Worm (Caenorhabditis elegans) whole organism, L1 larva: ENCODE measurements around the gene ZK792.4.

ENCODE experiments used
- C16A3.4 ChIP-seq: fragments of 150-350 bp; optimal IDR thresholded peaks from 2 replicates; lab custom pipeline; 2014; ENCODE audit warnings: missing biosample characterization, missing genetic modification characterization
- Y116A8C.19 ChIP-seq: sonication (generic microtip); optimal IDR thresholded peaks from 2 replicates; lab custom pipeline; 2016; ENCODE audit warnings: missing compliant biosample characterization, missing genetic modification characterization, borderline replicate concordance
- ama-1 ChIP-seq: fragments of 150-350 bp; optimal IDR thresholded peaks from 2 replicates; lab custom pipeline; 2014
- blmp-1 ChIP-seq: fragments of 150-350 bp; optimal IDR thresholded peaks from 2 replicates; lab custom pipeline; 2014; ENCODE audit warnings: missing biosample characterization, missing genetic modification characterization
- ceh-82 ChIP-seq, 3 experiments: fragments of 150-350 bp in 1 of 3; sonication (generic microtip) in 2 of 3; optimal IDR thresholded peaks; 2 replicates each; lab custom pipeline; 2014 to 2017; ENCODE audit warnings: missing biosample characterization in 3 of 3, missing genetic modification characterization in 3 of 3
- ceh-90 ChIP-seq: sonication (generic microtip); optimal IDR thresholded peaks from 2 replicates; lab custom pipeline; 2016; ENCODE audit warnings: missing genetic modification characterization, missing compliant biosample characterization
- ces-1 ChIP-seq: fragments of 150-350 bp; optimal IDR thresholded peaks from 2 replicates; lab custom pipeline; 2014; ENCODE audit warnings: missing biosample characterization, missing genetic modification reagents, missing genetic modification characterization
- dpl-1 ChIP-seq, 3 experiments: fragments of 150-350 bp in 2 of 3; sonication (generic microtip) in 1 of 3; optimal IDR thresholded peaks; 2 replicates each; lab custom pipeline; 2014 to 2017; ENCODE audit warnings: missing biosample characterization in 3 of 3, missing genetic modification characterization in 3 of 3, missing genetic modification reagents in 3 of 3
- egl-13 ChIP-seq: sonication (generic microtip); optimal IDR thresholded peaks from 2 replicates; lab custom pipeline; 2016; ENCODE audit warnings: missing genotype, missing genetic modification reagents, missing genetic modification characterization, missing compliant biosample characterization
- elt-3 ChIP-seq, 6 experiments: fragments of 150-350 bp in 1 of 6; sonication (generic microtip); optimal IDR thresholded peaks; 2 replicates each; lab custom pipeline; 2017 to 2018; ENCODE audit warnings: missing biosample characterization in 6 of 6, missing genetic modification characterization in 6 of 6, inconsistent platforms in 1 of 6
- ets-5 ChIP-seq: fragments of 200-800 bp; sonication (Bioruptor generic); IDR thresholded peaks from 2 replicates; pipeline ENCODE4 v1.3.6; 2022; ENCODE audit warnings: missing genetic modification characterization, missing compliant biosample characterization
- fkh-10 ChIP-seq: sonication (generic microtip); optimal IDR thresholded peaks from 2 replicates; lab custom pipeline; 2017; ENCODE audit warnings: missing biosample characterization, missing genetic modification reagents, missing genetic modification characterization
- fkh-4 ChIP-seq: sonication (generic microtip); optimal IDR thresholded peaks from 2 replicates; lab custom pipeline; 2016; ENCODE audit warnings: missing compliant biosample characterization, missing genetic modification characterization, borderline replicate concordance
- fos-1 ChIP-seq: fragments of 150-350 bp; optimal IDR thresholded peaks from 2 replicates; lab custom pipeline; 2014; ENCODE audit warnings: missing biosample characterization, missing genetic modification characterization
- grh-1 ChIP-seq: fragments of 200-800 bp; sonication (Bioruptor generic); IDR thresholded peaks from 2 replicates; pipeline ENCODE4 v1.3.6; 2022; ENCODE audit warnings: missing genetic modification reagents, missing genetic modification characterization, missing compliant biosample characterization
- hlh-17 ChIP-seq: fragments of 200-800 bp; sonication (Bioruptor generic); optimal IDR thresholded peaks from 2 replicates; lab custom pipeline; 2018; ENCODE audit warnings: missing genetic modification characterization, mild to moderate bottlenecking, missing compliant biosample characterization, moderate library complexity, borderline replicate concordance
- jun-1 ChIP-seq: fragments of 150-350 bp; optimal IDR thresholded peaks from 2 replicates; lab custom pipeline; 2014; ENCODE audit warnings: missing biosample characterization, missing genetic modification reagents, missing genetic modification characterization
- lin-13 ChIP-seq: fragments of 150-350 bp; optimal IDR thresholded peaks from 2 replicates; lab custom pipeline; 2014; ENCODE audit warnings: missing biosample characterization, missing genetic modification reagents, missing genetic modification characterization
- lin-14 ChIP-seq: fragments of 200-800 bp; sonication (Bioruptor generic); optimal IDR thresholded peaks from 2 replicates; lab custom pipeline; 2018; ENCODE audit warnings: mild to moderate bottlenecking, missing genetic modification characterization, moderate library complexity, missing compliant biosample characterization
- lir-3 ChIP-seq: sonication (generic microtip); optimal IDR thresholded peaks from 2 replicates; lab custom pipeline; 2016; ENCODE audit warnings: mild to moderate bottlenecking, missing genetic modification characterization, moderate library complexity, missing compliant biosample characterization; ENCODE audit not compliant: poor library complexity
- lsy-2 ChIP-seq, 2 experiments: fragments of 150-350 bp; optimal IDR thresholded peaks; 2 replicates each; lab custom pipeline; 2014; ENCODE audit warnings: missing biosample characterization in 2 of 2, missing genetic modification characterization in 2 of 2
- mep-1 ChIP-seq: fragments of 150-350 bp; optimal IDR thresholded peaks from 2 replicates; lab custom pipeline; 2014; ENCODE audit warnings: missing biosample characterization, missing genetic modification characterization
- nhr-11 ChIP-seq: fragments of 150-350 bp; optimal IDR thresholded peaks from 2 replicates; lab custom pipeline; 2014; ENCODE audit warnings: missing biosample characterization, missing genetic modification characterization
- nhr-20 ChIP-seq: sonication (generic microtip); optimal IDR thresholded peaks from 2 replicates; lab custom pipeline; 2016; ENCODE audit warnings: mild to moderate bottlenecking, missing genetic modification characterization, missing compliant biosample characterization
- nhr-71 ChIP-seq: sonication (generic microtip); optimal IDR thresholded peaks from 2 replicates; lab custom pipeline; 2016; ENCODE audit warnings: mild to moderate bottlenecking, missing genetic modification characterization, moderate library complexity, missing compliant biosample characterization
- nhr-76 ChIP-seq: sonication (generic microtip); optimal IDR thresholded peaks from 2 replicates; lab custom pipeline; 2017; ENCODE audit warnings: missing biosample characterization, missing genetic modification characterization
- nhr-77 ChIP-seq: fragments of 150-350 bp; optimal IDR thresholded peaks from 2 replicates; lab custom pipeline; 2014; ENCODE audit warnings: missing biosample characterization, missing genetic modification characterization
- nhr-85 ChIP-seq: sonication (generic microtip); peaks from one replicate; lab custom pipeline; 2016; ENCODE audit warnings: missing genetic modification characterization, inconsistent platforms, missing compliant biosample characterization
- pag-3 ChIP-seq: sonication (generic microtip); optimal IDR thresholded peaks from 2 replicates; lab custom pipeline; 2017; ENCODE audit warnings: missing genetic modification characterization, mild to moderate bottlenecking, missing compliant biosample characterization, antibody characterized with exemption, borderline replicate concordance; ENCODE audit not compliant: insufficient read depth
- pax-3 ChIP-seq: fragments of 200-800 bp; sonication (Bioruptor generic); optimal IDR thresholded peaks from 2 replicates; lab custom pipeline; 2018; ENCODE audit warnings: mild to moderate bottlenecking, missing genetic modification characterization, moderate library complexity, missing compliant biosample characterization
- snu-23 ChIP-seq: sonication (generic microtip); optimal IDR thresholded peaks from 2 replicates; lab custom pipeline; 2016; ENCODE audit warnings: missing genetic modification characterization, missing compliant biosample characterization
- sptf-1 ChIP-seq: fragments of 150-350 bp; optimal IDR thresholded peaks from 2 replicates; lab custom pipeline; 2014; ENCODE audit warnings: missing biosample characterization, missing genetic modification characterization
- sup-37 ChIP-seq: fragments of 200-800 bp; sonication (Bioruptor generic); optimal IDR thresholded peaks from 2 replicates; lab custom pipeline; 2018; ENCODE audit warnings: mild to moderate bottlenecking, missing genetic modification characterization, missing compliant biosample characterization
- swsn-7 ChIP-seq: sonication (generic microtip); optimal IDR thresholded peaks from 2 replicates; lab custom pipeline; 2016; ENCODE audit warnings: missing genetic modification characterization, missing compliant biosample characterization
- unc-130 ChIP-seq: fragments of 150-350 bp; optimal IDR thresholded peaks from 2 replicates; lab custom pipeline; 2017; ENCODE audit warnings: missing biosample characterization, missing genetic modification characterization, inconsistent platforms
- unc-98 ChIP-seq: fragments of 200-800 bp; sonication (Bioruptor generic); IDR thresholded peaks from 2 replicates; pipeline ENCODE4 v1.3.6; 2022; ENCODE audit warnings: missing genetic modification characterization, missing compliant biosample characterization
- vab-15 ChIP-seq: sonication (generic microtip); optimal IDR thresholded peaks from 2 replicates; lab custom pipeline; 2017; ENCODE audit warnings: missing genotype, mild to moderate bottlenecking, missing genetic modification characterization, missing compliant biosample characterization
- xbp-1 ChIP-seq: sonication (generic microtip); optimal IDR thresholded peaks from 2 replicates; lab custom pipeline; 2016; ENCODE audit warnings: missing genetic modification characterization, missing compliant biosample characterization
- zag-1 ChIP-seq: fragments of 150-350 bp; optimal IDR thresholded peaks from 2 replicates; lab custom pipeline; 2014; ENCODE audit warnings: missing biosample characterization, missing genetic modification characterization
- ztf-4 ChIP-seq: fragments of 150-350 bp; optimal IDR thresholded peaks from 2 replicates; lab custom pipeline; 2014; ENCODE audit warnings: missing biosample characterization, missing genetic modification characterization

The ZK792.4 gene

DNA sequence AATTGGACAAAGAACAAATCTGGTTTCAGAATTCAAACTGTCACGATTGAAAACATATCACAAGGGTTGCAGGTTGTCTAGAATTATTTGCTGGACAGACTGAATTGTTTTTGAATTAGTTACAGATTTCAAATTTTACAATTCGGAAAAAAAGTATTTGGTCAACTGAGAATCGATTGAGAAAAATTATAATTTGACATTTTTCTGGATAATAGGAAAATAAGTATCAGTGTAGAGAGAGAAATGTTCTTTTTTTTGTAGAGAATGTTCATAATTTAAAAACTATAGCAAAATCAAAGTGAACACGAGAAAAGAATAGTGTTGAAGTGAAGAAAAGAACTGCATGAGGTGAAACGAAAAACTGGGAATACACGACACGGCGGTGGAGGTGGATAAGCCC, 18.9 kb upstream of the ZK792.4 start, which contains the start of gene dpy-20:
TSS of gene dpy-20 (minus strand) at position 101 of the 400 bp plus-strand sequence.
- no peak for TF ChIP-seq zag-1 (tag; lab: Kevin White, UChicago)
- no peak for TF ChIP-seq lsy-2 (tag; optimal IDR thresholded peaks at IDR 0.05; lab: Kevin White, UChicago)
- no peak for TF ChIP-seq hlh-17 (GFP tag; lab: Kevin White, UChicago)
- no peak for TF ChIP-seq C16A3.4 (tag; lab: Kevin White, UChicago)

DNA sequence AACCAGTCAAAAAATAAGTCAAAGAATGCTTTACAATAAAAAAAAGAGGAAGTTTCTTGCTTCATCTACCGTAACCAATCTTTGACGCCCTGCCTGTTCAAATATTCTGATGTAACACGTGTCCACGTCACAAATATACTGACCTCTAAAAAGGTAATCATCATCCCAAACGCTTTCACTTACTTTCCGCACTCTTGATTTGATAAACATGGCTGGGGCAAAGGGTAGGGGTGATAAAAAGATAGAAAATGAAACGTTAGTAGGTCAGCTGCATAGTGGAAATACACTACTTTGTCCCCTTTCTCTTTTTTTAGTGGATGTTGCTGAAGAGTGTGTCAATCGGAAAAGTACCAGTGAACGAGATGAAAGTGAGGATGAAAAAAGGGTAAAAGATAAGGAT, 18.3 kb upstream of the ZK792.4 start:
- no peak for TF ChIP-seq dpl-1 (GFP tag; optimal IDR thresholded peaks at IDR 0.05; lab: Kevin White, UChicago)
- no peak for TF ChIP-seq grh-1 (GFP tag; lab: Robert Waterston, UW)
- TF ChIP-seq lsy-2 (tag; optimal IDR thresholded peaks at IDR 0.05; lab: Kevin White, UChicago): no peak
- no peak for TF ChIP-seq hlh-17 (GFP tag; lab: Kevin White, UChicago)
- TF ChIP-seq Y116A8C.19 (tag; lab: Kevin White, UChicago): no peak
- peak; percentile 23 for TF ChIP-seq nhr-85 (tag; lab: Kevin White, UChicago)
- TF ChIP-seq pax-3: no peak
- no peak for TF ChIP-seq nhr-20 (tag; lab: Kevin White, UChicago)
- TF ChIP-seq lir-3: no peak
- TF ChIP-seq ces-1 (GFP tag; lab: Kevin White, UChicago): no peak
- no peak for TF ChIP-seq xbp-1 (tag; lab: Kevin White, UChicago)
- peak in 2 of 6 experiments; percentile 27 to 65 for TF ChIP-seq elt-3 (tag; optimal IDR thresholded peaks at IDR 0.05; lab: Kevin White, UChicago)
- TF ChIP-seq fos-1 (tag; lab: Kevin White, UChicago): no peak
- TF ChIP-seq vab-15 (tag; lab: Kevin White, UChicago): no peak
- no peak for TF ChIP-seq nhr-71 (tag; lab: Kevin White, UChicago)
- TF ChIP-seq snu-23: no peak
- TF ChIP-seq unc-98: no peak
- no peak for TF ChIP-seq sup-37 (GFP tag; lab: Kevin White, UChicago)
- no peak for TF ChIP-seq fkh-4 (tag; lab: Kevin White, UChicago)
- peak; percentile 99 for TF ChIP-seq blmp-1 (tag; lab: Kevin White, UChicago)
- no peak for TF ChIP-seq ceh-90 (tag; lab: Kevin White, UChicago)
- no peak for TF ChIP-seq nhr-11 (tag; lab: Kevin White, UChicago)
- TF ChIP-seq sptf-1 (tag; lab: Kevin White, UChicago): no peak

DNA sequence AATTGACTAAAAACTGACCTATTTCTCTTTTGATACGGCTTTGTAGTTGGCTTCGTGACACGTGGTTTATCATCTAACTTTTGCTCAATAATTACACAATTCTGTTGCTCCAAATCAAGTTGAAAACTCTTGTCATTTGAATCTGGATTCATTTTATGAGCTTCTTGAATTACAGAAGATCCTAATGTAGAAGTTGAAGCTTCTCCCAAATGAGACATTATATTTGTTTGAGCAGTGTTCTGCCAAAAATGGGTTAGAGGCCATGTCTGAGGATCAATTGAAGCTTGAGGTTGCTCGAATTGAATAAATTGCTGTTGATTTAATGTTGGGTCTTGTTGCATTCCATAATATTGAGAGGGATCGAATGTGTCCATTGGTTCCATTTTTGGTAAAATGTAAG, 15.7 kb upstream of the ZK792.4 start:
- TF ChIP-seq egl-13 (tag; lab: Kevin White, UChicago): no peak
- TF ChIP-seq lsy-2 (tag; optimal IDR thresholded peaks at IDR 0.05; lab: Kevin White, UChicago): no peak
- TF ChIP-seq unc-130 (tag; lab: Kevin White, UChicago): no peak
- TF ChIP-seq ama-1 (lab: Kevin White, UChicago): no peak
- TF ChIP-seq pax-3: no peak
- no peak for TF ChIP-seq ces-1 (GFP tag; lab: Kevin White, UChicago)
- TF ChIP-seq fos-1 (tag; lab: Kevin White, UChicago): no peak
- TF ChIP-seq lin-13 (GFP tag; lab: Kevin White, UChicago): no peak
- TF ChIP-seq ets-5: no peak
- no peak for TF ChIP-seq Y116A8C.19 (tag; lab: Kevin White, UChicago)
- no peak for TF ChIP-seq fkh-10 (GFP tag; lab: Kevin White, UChicago)

DNA sequence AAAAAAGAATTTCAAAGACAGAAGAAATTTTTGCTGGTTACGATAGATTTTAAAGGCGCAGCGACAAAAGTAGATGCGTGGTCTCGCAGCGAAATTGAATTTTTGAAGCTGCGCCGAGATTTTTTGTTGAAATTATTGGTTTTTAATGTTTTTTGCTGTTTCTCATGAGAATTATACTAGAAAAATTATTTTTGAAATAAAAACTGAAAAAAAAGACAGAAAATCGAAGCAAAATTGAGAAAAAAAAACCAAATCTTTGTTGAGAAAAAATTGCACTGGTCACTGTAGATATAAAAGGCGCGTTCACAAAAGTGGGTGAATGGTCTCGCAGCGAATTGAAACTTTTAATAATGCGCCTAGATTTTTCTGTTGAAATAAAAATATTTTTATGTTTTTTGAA, 13.8 kb upstream of the ZK792.4 start:
- TF ChIP-seq jun-1 (tag; lab: Kevin White, UChicago): no peak
- TF ChIP-seq mep-1: no peak
- TF ChIP-seq unc-130 (tag; lab: Kevin White, UChicago): no peak
- no peak for TF ChIP-seq pag-3 (tag; lab: Kevin White, UChicago)
- no peak for TF ChIP-seq nhr-77 (tag; lab: Kevin White, UChicago)
- TF ChIP-seq swsn-7 (tag; lab: Kevin White, UChicago): no peak
- no peak for TF ChIP-seq ama-1 (lab: Kevin White, UChicago)
- no peak for TF ChIP-seq ztf-4
- TF ChIP-seq C16A3.4 (tag; lab: Kevin White, UChicago): no peak
- TF ChIP-seq zag-1 (tag; lab: Kevin White, UChicago): no peak
- no peak for TF ChIP-seq nhr-76
- no peak for TF ChIP-seq lin-14
- TF ChIP-seq ceh-82 (tag; optimal IDR thresholded peaks at IDR 0.05; lab: Kevin White, UChicago): no peak
- TF ChIP-seq, all 84 proteins: peak for 0
